Fruit fly (Drosophila melanogaster) ovary, adult (tissue): ENCODE data around the gene CG17826.

Experiments used
- CG17801 ChIP-seq: fragments of 200-800 bp; optimal IDR thresholded peaks from 2 replicates; lab custom pipeline; 2019; ENCODE audit warnings: missing biosample characterization, mild to moderate bottlenecking, missing genetic modification characterization, moderate library complexity; ENCODE audit not compliant: partially characterized antibody

Gene CG17826

DNA sequence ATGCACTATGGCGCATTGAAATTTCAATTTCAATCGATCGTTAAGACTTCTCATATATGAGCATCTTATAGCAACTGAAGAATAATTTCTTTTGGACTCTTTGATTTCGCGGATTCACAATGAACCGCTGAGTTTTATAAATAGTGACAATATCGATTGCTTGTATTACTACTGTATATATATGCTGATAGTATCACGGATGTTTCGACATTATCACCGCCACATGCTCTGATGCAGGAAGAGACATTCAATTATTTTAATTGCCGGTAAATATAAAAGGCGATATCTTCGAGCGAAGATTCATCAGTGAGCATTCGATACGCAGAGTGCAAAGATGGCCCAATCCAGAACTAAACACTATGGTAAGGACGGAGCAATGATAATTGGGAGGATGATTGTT is at the start of gene CG17826:
Gene CG17826 (plus strand): TSS at position 301 of the 400 bp plus-strand sequence.
- no peak for TF ChIP-seq CG17801 (GFP tag; lab: Kevin White, UChicago)

- no peak for TF ChIP-seq CG17801 (GFP tag; lab: Kevin White, UChicago)
Observed at dm6 chr3L:11918217-11918616, 31.4 kb upstream of the CG17826 start.

DNA sequence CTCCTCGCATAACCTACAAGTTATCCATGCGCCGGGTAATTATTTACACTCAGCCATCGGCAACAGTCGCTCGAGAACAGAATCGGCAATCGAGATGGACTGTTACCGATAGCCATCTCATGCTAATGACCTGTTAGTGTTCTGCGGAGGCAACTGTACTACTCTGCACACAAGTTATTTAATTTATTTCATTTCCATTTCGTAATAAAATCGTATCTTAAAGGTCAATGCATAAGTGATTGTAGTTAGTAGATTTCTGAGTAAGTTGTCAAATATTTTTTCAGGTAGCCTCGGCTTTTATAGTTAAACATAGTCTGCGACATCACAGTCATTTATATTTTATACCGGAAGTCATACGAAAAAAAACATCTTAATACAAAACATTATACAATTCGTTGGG is 28.4 kb upstream of the CG17826 start, which contains the start of gene CG11588:
Gene CG11588 (plus strand): TSS at position 301 of the 400 bp plus-strand sequence.
- no peak for TF ChIP-seq CG17801 (GFP tag; lab: Kevin White, UChicago)

DNA sequence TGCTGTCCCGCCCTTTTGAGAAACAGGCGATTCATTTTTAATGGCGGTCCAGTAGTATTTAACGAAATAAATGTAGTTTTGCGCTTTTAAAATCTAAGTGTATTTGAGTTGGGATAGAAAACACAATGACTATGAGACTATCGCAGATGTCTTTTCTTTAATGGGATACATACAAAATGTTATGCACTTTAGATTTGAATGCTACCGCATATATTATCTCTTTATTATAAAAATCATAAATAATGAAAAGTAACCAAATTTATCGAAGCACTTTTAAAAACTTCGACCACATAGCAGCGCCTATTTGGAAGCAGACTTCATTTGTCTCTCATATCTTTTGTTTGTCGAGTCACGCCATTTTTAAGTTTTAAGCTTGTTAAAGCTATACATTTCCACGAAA is 25.0 kb upstream of the CG17826 start, which contains the start of gene SdhAL:
Gene SdhAL (minus strand): TSS at position 101 of the 400 bp plus-strand sequence.
- TF ChIP-seq CG17801 (GFP tag; lab: Kevin White, UChicago), result no peak

dm6 chr3L:11925382-11925781 is 24.3 kb upstream of the CG17826 start:
- no peak for TF ChIP-seq CG17801 (GFP tag; lab: Kevin White, UChicago)

- no peak for TF ChIP-seq CG17801 (GFP tag; lab: Kevin White, UChicago)
Observed at dm6 chr3L:11927287-11927743, 22.3 kb upstream of the CG17826 start, which contains the start of gene byn. byn (plus strand) TSS chr3L:11927693.

DNA sequence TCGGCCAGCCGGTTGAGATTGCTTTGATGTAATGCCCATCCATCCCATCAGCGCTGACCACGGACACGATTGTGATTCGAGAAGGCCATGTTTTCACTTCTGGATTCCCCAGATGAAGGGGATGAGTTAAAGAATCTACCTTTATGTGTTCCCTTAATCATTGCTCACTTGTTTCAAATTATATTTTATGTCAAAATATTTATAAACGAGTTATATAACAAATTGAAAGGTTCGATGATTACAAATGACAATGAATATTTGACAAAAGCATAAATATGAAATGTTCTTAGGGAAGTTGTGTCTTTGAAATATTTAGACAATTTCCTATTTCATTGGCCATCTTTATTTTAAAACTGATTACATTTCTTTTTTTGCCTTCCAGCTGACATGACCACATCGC is 18.0 kb upstream of the CG17826 start:
- TF ChIP-seq CG17801 (GFP tag; lab: Kevin White, UChicago), result no peak

DNA sequence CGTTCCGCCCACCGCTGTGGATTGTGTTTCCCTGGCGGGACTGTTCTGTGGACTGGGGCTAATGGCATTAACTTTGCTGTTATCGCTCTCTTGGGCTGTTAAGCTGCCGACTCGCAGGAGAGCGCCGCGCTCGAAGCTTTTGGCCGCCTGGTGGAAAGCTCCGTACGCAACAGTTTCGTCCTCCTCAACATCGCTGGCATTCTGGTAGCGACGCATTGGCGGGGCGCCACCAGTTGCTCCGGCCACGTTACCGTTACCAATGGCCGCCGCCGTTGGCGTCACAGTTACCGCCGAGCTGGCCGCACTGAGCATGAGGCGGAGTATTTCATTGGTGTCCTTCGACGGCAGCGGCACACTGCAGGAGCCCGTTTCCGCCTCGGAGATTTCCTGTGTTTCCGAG is 12.4 kb upstream of the CG17826 start:
- TF ChIP-seq CG17801 (GFP tag; lab: Kevin White, UChicago), result no peak

DNA sequence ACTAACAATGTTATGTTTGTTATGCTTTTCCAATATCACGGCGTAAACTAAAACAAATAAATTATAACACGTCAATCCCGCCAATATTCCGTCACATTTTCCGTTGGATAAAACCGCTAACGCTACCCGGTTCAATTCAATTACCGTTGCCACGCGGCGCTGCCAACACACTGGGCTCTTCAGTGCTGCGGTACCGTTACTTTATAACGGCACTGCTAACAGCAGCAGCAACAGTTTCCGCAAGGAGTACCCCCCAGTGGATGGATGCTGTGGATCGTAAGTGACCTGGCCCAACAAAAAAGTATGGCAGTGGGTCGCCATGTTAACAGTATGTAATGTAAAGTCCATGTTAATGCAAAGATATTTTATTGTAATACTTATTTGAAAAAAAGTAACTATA is 10.9 kb upstream of the CG17826 start, which contains the start of gene CG44837:
Gene CG44837 (minus strand): TSS at position 157 of the 400 bp plus-strand sequence.
- TF ChIP-seq CG17801 (GFP tag; lab: Kevin White, UChicago), result no peak

dm6 chr3L:11941612-11942011 is 8.0 kb upstream of the CG17826 start, which contains the start of gene Rpt4R:
Rpt4R (plus strand) TSS chr3L:11941912.
- no peak for TF ChIP-seq CG17801 (GFP tag; lab: Kevin White, UChicago)

DNA sequence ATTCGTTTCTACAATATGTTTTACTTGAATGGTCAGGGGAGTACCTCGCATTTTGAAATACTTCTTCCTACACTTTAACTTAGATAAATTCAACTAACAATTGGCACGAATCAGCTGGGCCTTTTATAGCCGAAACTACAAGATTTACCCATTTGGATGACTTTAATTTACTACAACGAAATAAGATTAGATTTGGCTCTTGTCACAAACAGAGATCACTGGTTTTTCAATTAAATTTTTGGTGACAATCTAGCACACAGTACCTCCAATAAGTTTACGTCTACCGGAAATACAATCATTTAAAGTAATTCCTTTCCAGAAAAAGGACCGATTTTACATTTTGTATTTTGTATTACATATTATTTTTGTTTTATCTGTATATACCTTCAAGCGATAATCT is 4.9 kb upstream of the CG17826 start, which contains the start of gene CG5883:
Gene CG5883 (minus strand): TSS at position 101 of the 400 bp plus-strand sequence.
- TF ChIP-seq CG17801 (GFP tag; lab: Kevin White, UChicago), result no peak

DNA sequence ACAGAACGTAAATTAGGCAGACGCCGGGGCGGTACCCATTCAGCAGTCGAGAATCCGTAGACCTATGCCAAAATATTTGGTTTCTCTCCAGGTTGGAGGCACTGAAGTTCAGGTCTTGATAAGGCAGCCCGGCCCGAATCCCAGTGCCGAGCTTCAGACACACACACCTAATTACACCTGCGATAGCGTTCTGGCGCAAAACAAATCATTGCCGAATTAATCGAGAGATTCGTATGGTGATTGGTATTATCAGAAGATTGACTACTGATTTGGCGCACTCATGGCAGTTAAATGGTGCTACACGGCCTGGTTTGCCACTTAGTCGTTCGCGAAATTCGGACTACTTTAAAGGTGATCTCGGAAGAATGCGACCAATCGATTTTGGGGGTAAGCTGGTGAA is 2.3 kb upstream of the CG17826 start, which contains the start of gene CG7252:
Gene CG7252 (plus strand): TSS at position 319 of the 400 bp plus-strand sequence.
- TF ChIP-seq CG17801 (GFP tag; lab: Kevin White, UChicago), result no peak

- TF ChIP-seq CG17801 (GFP tag; lab: Kevin White, UChicago), result no peak
Observed at dm6 chr3L:11953217-11953616, 3.6 kb downstream of the CG17826 start, which contains the start of gene obst-G. obst-G (minus strand) TSS chr3L:11953317.

DNA sequence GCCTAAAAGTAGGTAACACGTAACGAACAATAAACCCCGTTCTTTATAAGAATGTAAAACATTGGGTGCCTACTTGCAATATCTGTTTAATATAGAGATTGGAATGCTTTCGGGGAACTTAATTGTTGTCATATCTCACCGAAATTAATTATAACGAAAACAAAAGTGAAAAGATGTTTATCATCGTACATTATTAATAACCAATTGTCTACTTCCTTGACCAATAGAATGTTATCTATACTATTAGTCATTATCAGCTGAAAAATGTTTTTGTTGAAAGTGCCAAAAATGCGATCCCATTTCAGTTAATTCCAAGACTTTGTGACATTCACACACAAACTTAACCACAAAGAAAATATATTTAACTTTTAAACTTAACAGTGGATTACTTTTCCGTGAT is 4.1 kb downstream of the CG17826 start, which contains the start of gene CG7248:
Gene CG7248 (plus strand): TSS at position 301 of the 400 bp plus-strand sequence.
- no peak for TF ChIP-seq CG17801 (GFP tag; lab: Kevin White, UChicago)

DNA sequence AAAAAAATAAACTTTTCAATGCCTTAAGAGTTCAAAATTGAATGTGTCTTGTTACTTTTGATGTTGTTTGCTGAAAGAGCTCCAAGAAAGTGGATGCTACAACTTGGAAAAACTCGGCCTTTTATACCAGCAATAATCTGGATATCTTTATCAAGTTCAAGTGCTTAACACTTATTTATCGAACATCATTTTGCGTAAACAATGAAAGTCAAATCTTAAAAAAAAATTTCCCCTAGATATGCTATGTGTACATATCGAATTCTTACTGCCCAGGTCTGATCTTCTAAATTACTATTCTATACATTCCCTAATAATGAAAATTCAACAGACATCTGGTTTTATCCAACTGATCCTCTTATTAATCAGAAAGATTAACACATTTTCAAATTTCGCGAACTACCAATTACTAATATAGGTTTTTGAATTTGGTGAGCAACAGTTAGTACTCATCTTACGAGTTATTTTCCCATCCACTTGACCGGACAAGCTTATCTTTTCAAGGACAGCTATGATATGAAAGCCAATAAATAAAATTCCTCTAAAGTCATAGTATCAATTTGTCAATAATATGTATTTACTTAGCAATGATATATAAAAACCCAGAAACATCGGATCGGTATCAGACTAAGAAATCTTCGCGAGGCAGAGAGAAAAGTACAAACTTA is 8.2 kb downstream of the CG17826 start, which contains the start of the genes CG11570 and CG43294:
Gene CG11570 (minus strand): TSS at position 101 of the 665 bp plus-strand sequence.
Gene CG43294 (plus strand): TSS at position 615 of the 665 bp plus-strand sequence.
- TF ChIP-seq CG17801 (GFP tag; lab: Kevin White, UChicago), result no peak
